Worm (Caenorhabditis elegans) whole organism, L1 larva: ENCODE measurements around the gene srd-45.

Experiments used
- C16A3.4 ChIP-seq: fragments of 150-350 bp; optimal IDR thresholded peaks from 2 replicates; lab custom pipeline; 2014; ENCODE audit warnings: missing biosample characterization, missing genetic modification characterization
- C34B4.2 ChIP-seq: sonication (generic microtip); optimal IDR thresholded peaks from 2 replicates; lab custom pipeline; 2017; ENCODE audit warnings: mild to moderate bottlenecking, missing genetic modification characterization, missing compliant biosample characterization
- blmp-1 ChIP-seq: fragments of 150-350 bp; optimal IDR thresholded peaks from 2 replicates; lab custom pipeline; 2014; ENCODE audit warnings: missing biosample characterization, missing genetic modification characterization
- ceh-82 ChIP-seq, 3 experiments: fragments of 150-350 bp in 1 of 3; sonication (generic microtip) in 2 of 3; optimal IDR thresholded peaks; 2 replicates each; lab custom pipeline; 2014 to 2017; ENCODE audit warnings: missing biosample characterization in 3 of 3, missing genetic modification characterization in 3 of 3
- ceh-90 ChIP-seq: sonication (generic microtip); optimal IDR thresholded peaks from 2 replicates; lab custom pipeline; 2016; ENCODE audit warnings: missing genetic modification characterization, missing compliant biosample characterization
- ces-1 ChIP-seq: fragments of 150-350 bp; optimal IDR thresholded peaks from 2 replicates; lab custom pipeline; 2014; ENCODE audit warnings: missing biosample characterization, missing genetic modification reagents, missing genetic modification characterization
- efl-1 ChIP-seq, 4 experiments: fragments of 150-350 bp; optimal IDR thresholded peaks in 3 of 4; peaks in 1 of 4; 1 replicate in 1 of 4; 2 replicates in 3 of 4; lab custom pipeline; 2014; ENCODE audit warnings: missing biosample characterization in 2 of 4, missing genetic modification characterization in 2 of 4, missing genetic modification reagents in 2 of 4
- efl-3 ChIP-seq: fragments of 200-800 bp; sonication (Bioruptor generic); optimal IDR thresholded peaks from 2 replicates; lab custom pipeline; 2018; ENCODE audit warnings: mild to moderate bottlenecking, missing genetic modification characterization, missing compliant biosample characterization
- egl-27 ChIP-seq, 2 experiments: fragments of 150-350 bp in 1 of 2; sonication (generic microtip); optimal IDR thresholded peaks; 3 replicates each; lab custom pipeline; 2017 to 2018; ENCODE audit warnings: missing biosample characterization in 2 of 2, missing genetic modification characterization in 2 of 2, missing genetic modification reagents in 2 of 2
- ets-5 ChIP-seq: fragments of 200-800 bp; sonication (Bioruptor generic); IDR thresholded peaks from 2 replicates; pipeline ENCODE4 v1.3.6; 2022; ENCODE audit warnings: missing genetic modification characterization, missing compliant biosample characterization
- fkh-10 ChIP-seq: sonication (generic microtip); optimal IDR thresholded peaks from 2 replicates; lab custom pipeline; 2017; ENCODE audit warnings: missing biosample characterization, missing genetic modification reagents, missing genetic modification characterization
- fkh-8 ChIP-seq: sonication (generic microtip); optimal IDR thresholded peaks from 2 replicates; lab custom pipeline; 2016; ENCODE audit warnings: mild to moderate bottlenecking, missing genetic modification characterization, missing compliant biosample characterization
- fos-1 ChIP-seq: fragments of 150-350 bp; optimal IDR thresholded peaks from 2 replicates; lab custom pipeline; 2014; ENCODE audit warnings: missing biosample characterization, missing genetic modification characterization
- hlh-17 ChIP-seq: fragments of 200-800 bp; sonication (Bioruptor generic); optimal IDR thresholded peaks from 2 replicates; lab custom pipeline; 2018; ENCODE audit warnings: missing genetic modification characterization, mild to moderate bottlenecking, missing compliant biosample characterization, moderate library complexity, borderline replicate concordance
- jun-1 ChIP-seq: fragments of 150-350 bp; optimal IDR thresholded peaks from 2 replicates; lab custom pipeline; 2014; ENCODE audit warnings: missing biosample characterization, missing genetic modification reagents, missing genetic modification characterization
- lin-13 ChIP-seq: fragments of 150-350 bp; optimal IDR thresholded peaks from 2 replicates; lab custom pipeline; 2014; ENCODE audit warnings: missing biosample characterization, missing genetic modification reagents, missing genetic modification characterization
- lin-14 ChIP-seq: fragments of 200-800 bp; sonication (Bioruptor generic); optimal IDR thresholded peaks from 2 replicates; lab custom pipeline; 2018; ENCODE audit warnings: mild to moderate bottlenecking, missing genetic modification characterization, moderate library complexity, missing compliant biosample characterization
- lin-15B ChIP-seq: fragments of 150-350 bp; sonication (generic microtip); optimal IDR thresholded peaks from 3 replicates; lab custom pipeline; 2014; ENCODE audit warnings: missing biosample characterization, missing genetic modification characterization
- lin-39 ChIP-seq: fragments of 150-350 bp; optimal IDR thresholded peaks from 2 replicates; lab custom pipeline; 2014; ENCODE audit warnings: missing biosample characterization, missing genetic modification reagents, missing genetic modification characterization
- lir-3 ChIP-seq: sonication (generic microtip); optimal IDR thresholded peaks from 2 replicates; lab custom pipeline; 2016; ENCODE audit warnings: mild to moderate bottlenecking, missing genetic modification characterization, moderate library complexity, missing compliant biosample characterization; ENCODE audit not compliant: poor library complexity
- mab-9 ChIP-seq: fragments of 200-800 bp; sonication (Bioruptor generic); IDR thresholded peaks from 2 replicates; pipeline ENCODE4 v1.3.6; 2022; ENCODE audit warnings: missing genetic modification reagents, missing genetic modification characterization, missing compliant biosample characterization
- nhr-11 ChIP-seq: fragments of 150-350 bp; optimal IDR thresholded peaks from 2 replicates; lab custom pipeline; 2014; ENCODE audit warnings: missing biosample characterization, missing genetic modification characterization
- nhr-19 ChIP-seq: fragments of 200-800 bp; sonication (Bioruptor generic); conservative IDR thresholded peaks from 2 replicates; pipeline ENCODE4 v1.3.6; 2022; ENCODE audit warnings: missing genetic modification characterization, missing compliant biosample characterization
- nhr-20 ChIP-seq: sonication (generic microtip); optimal IDR thresholded peaks from 2 replicates; lab custom pipeline; 2016; ENCODE audit warnings: mild to moderate bottlenecking, missing genetic modification characterization, missing compliant biosample characterization
- nhr-47 ChIP-seq: sonication (generic microtip); optimal IDR thresholded peaks from 2 replicates; lab custom pipeline; 2016; ENCODE audit warnings: mild to moderate bottlenecking, missing genetic modification characterization, moderate library complexity, missing compliant biosample characterization
- nhr-71 ChIP-seq: sonication (generic microtip); optimal IDR thresholded peaks from 2 replicates; lab custom pipeline; 2016; ENCODE audit warnings: mild to moderate bottlenecking, missing genetic modification characterization, moderate library complexity, missing compliant biosample characterization
- nhr-77 ChIP-seq: fragments of 150-350 bp; optimal IDR thresholded peaks from 2 replicates; lab custom pipeline; 2014; ENCODE audit warnings: missing biosample characterization, missing genetic modification characterization
- nhr-85 ChIP-seq: sonication (generic microtip); peaks from one replicate; lab custom pipeline; 2016; ENCODE audit warnings: missing genetic modification characterization, inconsistent platforms, missing compliant biosample characterization
- nhr-90 ChIP-seq: sonication (generic microtip); optimal IDR thresholded peaks from 2 replicates; lab custom pipeline; 2016; ENCODE audit warnings: mild to moderate bottlenecking, missing genetic modification characterization, missing compliant biosample characterization; ENCODE audit not compliant: poor library complexity
- pqm-1 ChIP-seq: sonication (generic microtip); optimal IDR thresholded peaks from 3 replicates; lab custom pipeline; 2017; ENCODE audit warnings: missing biosample characterization, missing genetic modification characterization
- rnt-1 ChIP-seq: sonication (generic microtip); optimal IDR thresholded peaks from 2 replicates; lab custom pipeline; 2016; ENCODE audit warnings: mild to moderate bottlenecking, missing genetic modification characterization, moderate library complexity, missing compliant biosample characterization
- snpc-4 ChIP-seq: fragments of 150-350 bp; optimal IDR thresholded peaks from 2 replicates; lab custom pipeline; 2014; ENCODE audit warnings: missing biosample characterization, missing genetic modification characterization
- snu-23 ChIP-seq: sonication (generic microtip); optimal IDR thresholded peaks from 2 replicates; lab custom pipeline; 2016; ENCODE audit warnings: missing genetic modification characterization, missing compliant biosample characterization
- sox-4 ChIP-seq: sonication (generic microtip); optimal IDR thresholded peaks from 2 replicates; lab custom pipeline; 2016; ENCODE audit warnings: missing genetic modification characterization, missing compliant biosample characterization
- sptf-1 ChIP-seq: fragments of 150-350 bp; optimal IDR thresholded peaks from 2 replicates; lab custom pipeline; 2014; ENCODE audit warnings: missing biosample characterization, missing genetic modification characterization
- sup-37 ChIP-seq: fragments of 200-800 bp; sonication (Bioruptor generic); optimal IDR thresholded peaks from 2 replicates; lab custom pipeline; 2018; ENCODE audit warnings: mild to moderate bottlenecking, missing genetic modification characterization, missing compliant biosample characterization
- unc-62 ChIP-seq: fragments of 150-350 bp; optimal IDR thresholded peaks from 2 replicates; lab custom pipeline; 2014; ENCODE audit warnings: missing biosample characterization, missing genetic modification reagents, missing genetic modification characterization
- unc-98 ChIP-seq: fragments of 200-800 bp; sonication (Bioruptor generic); IDR thresholded peaks from 2 replicates; pipeline ENCODE4 v1.3.6; 2022; ENCODE audit warnings: missing genetic modification characterization, missing compliant biosample characterization
- xbp-1 ChIP-seq: sonication (generic microtip); optimal IDR thresholded peaks from 2 replicates; lab custom pipeline; 2016; ENCODE audit warnings: missing genetic modification characterization, missing compliant biosample characterization
- zip-4 ChIP-seq: fragments of 200-800 bp; sonication (Bioruptor generic); optimal IDR thresholded peaks from 2 replicates; lab custom pipeline; 2018; ENCODE audit warnings: mild to moderate bottlenecking, missing genetic modification characterization, moderate library complexity, missing compliant biosample characterization

srd-45 gene

DNA sequence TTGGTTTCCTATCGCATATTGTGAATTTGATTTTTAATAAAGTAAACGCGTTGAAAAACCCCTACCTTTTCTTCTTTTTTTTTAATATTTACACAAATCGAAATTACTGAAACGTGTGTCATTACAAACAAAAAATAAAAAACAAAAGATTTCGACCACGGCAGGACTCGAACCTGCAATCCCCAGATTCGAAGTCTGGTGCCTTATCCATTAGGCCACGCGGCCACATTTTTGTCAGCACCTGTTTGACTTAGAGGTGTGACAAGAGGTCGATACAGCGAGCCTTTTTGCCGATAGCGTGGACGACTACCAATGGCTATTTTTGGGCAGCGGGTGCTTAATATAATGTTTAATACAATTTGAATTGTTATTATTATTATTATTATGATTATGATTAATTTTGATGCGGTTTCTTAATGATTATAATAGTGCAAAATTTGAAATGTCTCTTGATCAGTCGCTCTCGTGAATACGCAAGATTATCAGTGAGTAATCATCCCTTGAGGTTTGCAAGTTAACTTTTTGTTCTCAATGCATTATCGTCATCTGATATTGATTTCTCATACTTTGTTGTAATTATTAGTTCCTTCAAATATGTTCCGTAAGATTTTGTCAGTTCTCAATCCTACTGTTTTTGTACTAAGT is 9.2 kb downstream of the srd-45 start, which contains the start of gene srd-44:
Gene srd-44, plus strand, starts transcription at position 595 of the 645 bp plus-strand sequence.
- TF ChIP-seq nhr-71 (tag; lab: Kevin White, UChicago) (peak; percentile 31), lin-13 (GFP tag; lab: Kevin White, UChicago) (no peak), nhr-85 (peak; percentile 40), efl-1 (optimal IDR thresholded peaks at IDR 0.05; lab: Kevin White, UChicago) (no peak), efl-1 (GFP tag; optimal IDR thresholded peaks at IDR 0.05 in 1 of 2; lab: Kevin White, UChicago) (peak in 1 of 2 experiments; percentile 58), nhr-90 (peak; percentile 33), nhr-47 (tag; lab: Kevin White, UChicago) (peak; percentile 13), ets-5 (no peak), blmp-1 (tag; lab: Kevin White, UChicago) (no peak), nhr-19 (0 out of 2 replicates have a peak, but pooled peaks have one; percentile 10), pqm-1 (tag; lab: Kevin White, UChicago) (no peak), xbp-1 (tag; lab: Kevin White, UChicago) (no peak), lin-15B (tag; lab: Kevin White, UChicago) (no peak), lir-3 (tag; lab: Kevin White, UChicago) (peak; percentile 48), nhr-11 (no peak), fos-1 (tag; lab: Kevin White, UChicago) (no peak), ces-1 (no peak), C16A3.4 (tag; lab: Kevin White, UChicago) (peak; percentile 19), snu-23 (peak; percentile 50), nhr-20 (peak; percentile 29)

ce11 chrX:12341338-12341737 is 12.6 kb downstream of the srd-45 start, which contains the start of gene zig-2:
zig-2 (minus strand) TSS chrX:12341438.
- no peak for TF ChIP-seq lin-39 (tag; lab: Kevin White, UChicago)
- TF ChIP-seq, all 84 proteins: peak for 0

ce11 chrX:12343279-12343678 is 14.5 kb downstream of the srd-45 start, which contains the start of the genes nspc-9 and nspc-10:
nspc-9 (minus strand) TSS chrX:12343379.
nspc-10 (plus strand) TSS chrX:12343609.
- TF ChIP-seq nhr-77 (no peak), sup-37 (GFP tag; lab: Kevin White, UChicago) (no peak), snpc-4 (tag; lab: Kevin White, UChicago) (no peak), lin-15B (tag; lab: Kevin White, UChicago) (no peak), ceh-90 (tag; lab: Kevin White, UChicago) (no peak), fkh-8 (tag; lab: Kevin White, UChicago) (no peak), hlh-17 (GFP tag; lab: Kevin White, UChicago) (no peak), xbp-1 (tag; lab: Kevin White, UChicago) (no peak), pqm-1 (tag; lab: Kevin White, UChicago) (no peak), ceh-82 (tag; optimal IDR thresholded peaks at IDR 0.05; lab: Kevin White, UChicago) (no peak), zip-4 (GFP tag; lab: Kevin White, UChicago) (no peak), C34B4.2 (tag; lab: Kevin White, UChicago) (no peak)

DNA sequence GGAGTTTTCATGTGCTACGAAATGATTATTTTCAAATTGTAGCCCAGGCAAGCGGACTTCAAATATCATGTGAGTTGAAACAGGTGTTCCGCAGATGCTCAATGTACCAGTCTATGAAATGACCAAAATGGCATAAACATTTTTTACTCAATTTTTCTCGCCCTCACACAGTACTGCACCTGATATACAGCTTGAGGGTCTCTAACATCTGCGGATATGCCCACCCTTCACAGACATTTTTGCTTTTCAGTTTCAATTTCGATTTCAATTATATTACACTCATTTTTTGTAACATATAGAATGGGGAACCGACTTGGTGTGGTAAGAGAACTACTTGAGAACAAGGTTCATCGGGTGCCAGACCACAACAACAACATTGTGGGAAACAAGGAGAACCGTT is 18.0 kb downstream of the srd-45 start, which contains the start of gene F42F12.11:
Gene F42F12.11, plus strand, starts transcription at position 301 of the 400 bp plus-strand sequence.
- TF ChIP-seq egl-27 (tag; optimal IDR thresholded peaks at IDR 0.05; lab: Kevin White, UChicago) = no peak
- no peak for TF ChIP-seq snpc-4 (tag; lab: Kevin White, UChicago)
- no peak for TF ChIP-seq jun-1 (tag; lab: Kevin White, UChicago)

- TF ChIP-seq nhr-77 (peak; percentile 5), hlh-17 (GFP tag; lab: Kevin White, UChicago) (no peak), lin-13 (GFP tag; lab: Kevin White, UChicago) (no peak), snu-23 (peak; percentile 72), zip-4 (GFP tag; lab: Kevin White, UChicago) (no peak), sptf-1 (tag; lab: Kevin White, UChicago) (no peak), C16A3.4 (tag; lab: Kevin White, UChicago) (peak; percentile 63), fkh-10 (GFP tag; lab: Kevin White, UChicago) (no peak), ces-1 (no peak), unc-98 (GFP tag; lab: Robert Waterston, UW) (no peak), lin-39 (tag; lab: Kevin White, UChicago) (no peak), snpc-4 (tag; lab: Kevin White, UChicago) (no peak), mab-9 (no peak), fkh-8 (tag; lab: Kevin White, UChicago) (no peak), ceh-90 (tag; lab: Kevin White, UChicago) (no peak), lin-14 (GFP tag; lab: Kevin White, UChicago) (peak; percentile 36), fos-1 (tag; lab: Kevin White, UChicago) (peak; percentile 6), sox-4 (no peak), rnt-1 (tag; lab: Kevin White, UChicago) (peak; percentile 65), ceh-82 (tag; optimal IDR thresholded peaks at IDR 0.05; lab: Kevin White, UChicago) (peak in 2 of 3 experiments; percentile 36 to 46), efl-3 (GFP tag; lab: Kevin White, UChicago) (no peak), unc-62 (no peak)
Observed at ce11 chrX:12347822-12348221, 19.0 kb downstream of the srd-45 start.
